Worm (Caenorhabditis elegans): ENCODE data around the gene cyp-29A4.
A peak's percentile ranks its signal among the peaks of the same experiment; 100 is the strongest.

ce11 chrV:9704399-9704798 is 49.8 kb downstream of the cyp-29A4 start:
- TF ChIP-seq ceh-58 (GFP tag; IDR thresholded peaks at IDR 0.05) (no peak), rpc-1 (optimal IDR thresholded peaks at IDR 0.05) (no peak), rpc-1 (tag; optimal IDR thresholded peaks at IDR 0.05) (no peak), mcd-1 (GFP tag; IDR thresholded peaks at IDR 0.05) (no peak), hsf-1 (GFP tag; IDR thresholded peaks at IDR 0.05) (no peak), aptf-3 (GFP tag; IDR thresholded peaks at IDR 0.05) (no peak), T07F8.4 (tag; optimal IDR thresholded peaks at IDR 0.05) (no peak), ceh-27 (GFP tag; optimal IDR thresholded peaks at IDR 0.05) (peak; percentile 74), pha-4 (tag; optimal IDR thresholded peaks at IDR 0.05) (no peak), lsl-1 (GFP tag; optimal IDR thresholded peaks at IDR 0.05) (no peak), die-1 (tag; optimal IDR thresholded peaks at IDR 0.05) (no peak), sptf-2 (GFP tag; optimal IDR thresholded peaks at IDR 0.05) (no peak), rcor-1 (GFP tag; IDR thresholded peaks at IDR 0.05) (no peak), cebp-1 (GFP tag; IDR thresholded peaks at IDR 0.05) (peak; percentile 78; the same call in 1 of the 2 replicates), cebp-1 (tag; optimal IDR thresholded peaks at IDR 0.05) (peak; percentile 96)

Data from whole organism, young adult.